Worm (Caenorhabditis elegans) whole organism, late embryonic: Measurements from ENCODE around the gene C28G1.6.

ENCODE experiments used
- F13H6.1 ChIP-seq: sonication (generic microtip); optimal IDR thresholded peaks from 2 replicates; lab custom pipeline; 2016; ENCODE audit warnings: missing genetic modification characterization, missing compliant biosample characterization
- ama-1 ChIP-seq: fragments of 150-350 bp; optimal IDR thresholded peaks from 2 replicates; lab custom pipeline; 2014
- ceh-24 ChIP-seq: sonication (generic microtip); optimal IDR thresholded peaks from 2 replicates; lab custom pipeline; 2016; ENCODE audit warnings: mild to moderate bottlenecking, missing genetic modification characterization, missing compliant biosample characterization
- fkh-6 ChIP-seq: sonication (generic microtip); optimal IDR thresholded peaks from 2 replicates; lab custom pipeline; 2016; ENCODE audit warnings: missing genetic modification characterization, missing compliant biosample characterization
- nhr-11 ChIP-seq: fragments of 150-350 bp; optimal IDR thresholded peaks from 2 replicates; lab custom pipeline; 2014; ENCODE audit warnings: missing biosample characterization, missing genetic modification characterization
- npax-4 ChIP-seq: sonication (generic microtip); optimal IDR thresholded peaks from 2 replicates; lab custom pipeline; 2016; ENCODE audit warnings: missing genetic modification characterization, missing compliant biosample characterization
- tbx-2 ChIP-seq: sonication (generic microtip); optimal IDR thresholded peaks from 2 replicates; lab custom pipeline; 2016; ENCODE audit warnings: missing genetic modification characterization, missing compliant biosample characterization

DNA sequence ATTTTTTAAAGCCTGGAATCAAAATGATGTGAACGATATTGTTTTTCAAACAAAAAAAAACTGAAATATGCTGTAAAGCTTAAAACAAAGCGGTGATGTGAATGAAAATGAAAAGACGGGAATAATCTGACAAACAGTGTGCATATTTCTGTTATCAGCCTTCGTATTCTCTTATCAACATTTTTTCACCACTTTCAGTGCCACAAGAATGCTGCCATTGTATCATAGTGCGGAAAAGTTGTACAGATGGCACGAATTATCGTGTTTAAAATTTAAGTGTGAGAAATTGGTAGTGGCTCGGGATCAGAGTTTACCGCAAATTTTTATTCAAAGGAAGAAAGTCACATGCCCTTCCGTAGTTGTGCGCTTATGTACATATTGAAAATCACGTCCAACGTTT lies 6.6 kb downstream of the C28G1.6 start, which contains the start of gene ifd-1:
- TF ChIP-seq F13H6.1 (tag; lab: Kevin White, UChicago): no peak
- TF ChIP-seq npax-4 (tag; lab: Kevin White, UChicago): no peak
- no peak for TF ChIP-seq nhr-11
- no peak for TF ChIP-seq ama-1 (lab: Kevin White, UChicago)
- TF ChIP-seq tbx-2: no peak
- TF ChIP-seq ceh-24 (tag; lab: Kevin White, UChicago): no peak
- TF ChIP-seq fkh-6 (tag; lab: Kevin White, UChicago): no peak
